Worm (Caenorhabditis elegans): Measurements from ENCODE around the gene srw-109.

DNA sequence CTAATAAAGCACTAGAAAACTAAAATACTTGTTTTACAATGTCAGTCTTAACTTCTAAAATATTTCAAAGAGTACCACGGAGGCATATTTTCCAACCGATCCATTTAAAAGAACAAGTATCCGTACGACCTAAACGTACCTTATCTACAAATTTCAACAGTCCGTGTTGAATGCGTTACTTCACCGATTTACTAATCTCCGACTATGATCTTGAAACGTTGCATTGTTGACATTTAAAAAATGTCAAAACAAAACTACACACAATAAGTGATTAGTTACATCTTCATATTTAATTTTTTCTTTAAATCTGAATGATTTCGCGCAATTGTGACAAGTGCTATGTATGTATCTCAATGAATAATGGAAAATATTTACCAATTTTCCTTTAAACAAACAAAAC is 10.9 kb downstream of the srw-109 start:
- TF ChIP-seq elt-2 (tag; optimal IDR thresholded peaks at IDR 0.05) = no peak
- no peak for TF ChIP-seq jun-1 (tag; optimal IDR thresholded peaks at IDR 0.05)
- TF ChIP-seq ces-1 (GFP tag; optimal IDR thresholded peaks at IDR 0.05) = no peak
- no peak for TF ChIP-seq skn-1 (tag; optimal IDR thresholded peaks at IDR 0.05)
- no peak for TF ChIP-seq mdl-1 (tag; optimal IDR thresholded peaks at IDR 0.05)

All from whole organism, L1 larva.